Worm (Caenorhabditis elegans) whole organism, L4/young adult: Measurements from ENCODE around the gene lrpc-1.

Source experiments
- W03F9.2 ChIP-seq: fragments of 150-350 bp; optimal IDR thresholded peaks from 2 replicates; lab custom pipeline; 2014; ENCODE audit warnings: missing biosample characterization, missing genetic modification characterization
- dao-5 ChIP-seq: sonication (generic microtip); optimal IDR thresholded peaks from 2 replicates; lab custom pipeline; 2016; ENCODE audit warnings: missing genotype, missing genetic modification characterization, moderate library complexity, missing compliant biosample characterization
- him-1 ChIP-seq: sonication (generic microtip); optimal IDR thresholded peaks from 2 replicates; lab custom pipeline; 2016; ENCODE audit warnings: missing genotype, missing genetic modification reagents, missing genetic modification characterization, missing compliant biosample characterization

- TF ChIP-seq W03F9.2 = no peak
- no peak for TF ChIP-seq him-1 (tag; lab: Kevin White, UChicago)
- no peak for TF ChIP-seq dao-5
Measured at ce11 chrV:5582860-5583259, 30.1 kb downstream of the lrpc-1 start.
